Fruit fly (Drosophila melanogaster) whole organism, embryonic: ENCODE results near the gene CG43163.

ENCODE experiments used
- CG11504 ChIP-seq: fragments of 200-800 bp; sonication (Bioruptor generic); optimal IDR thresholded peaks from 3 replicates; lab custom pipeline; 2019; ENCODE audit warnings: missing biosample characterization, mild to moderate bottlenecking, missing genetic modification characterization, moderate library complexity
- CG14050 ChIP-seq: fragments of 200-800 bp; sonication (Bioruptor generic); IDR thresholded peaks from 3 replicates; pipeline ENCODE4 v1.3.6; 2022; ENCODE audit warnings: missing biosample characterization, missing genetic modification characterization
- CG14667 ChIP-seq: fragments of 200-800 bp; sonication (Bioruptor generic); IDR thresholded peaks from 2 replicates; pipeline ENCODE4 v1.3.6; 2022; ENCODE audit warnings: missing biosample characterization, missing genetic modification characterization
- CG15269 ChIP-seq: fragments of 200-800 bp; sonication (Bioruptor generic); optimal IDR thresholded peaks from 2 replicates; lab custom pipeline; 2018; ENCODE audit warnings: missing biosample characterization, mild to moderate bottlenecking, missing genetic modification characterization, moderate library complexity
- CG17802 ChIP-seq: fragments of 200-800 bp; sonication (Bioruptor generic); optimal IDR thresholded peaks from 2 replicates; lab custom pipeline; 2018; ENCODE audit warnings: missing biosample characterization, mild to moderate bottlenecking, missing genetic modification characterization, moderate library complexity
- CG17829 ChIP-seq: fragments of 200-800 bp; optimal IDR thresholded peaks from 2 replicates; lab custom pipeline; 2019; ENCODE audit warnings: missing biosample characterization, mild to moderate bottlenecking, missing genetic modification characterization, moderate library complexity
- CG18476 ChIP-seq: fragments of 200-800 bp; sonication (Bioruptor generic); optimal IDR thresholded peaks from 2 replicates; lab custom pipeline; 2016; ENCODE audit warnings: missing biosample characterization, mild to moderate bottlenecking, missing genetic modification characterization
- CG2712 ChIP-seq: fragments of 200-800 bp; optimal IDR thresholded peaks from 3 replicates; lab custom pipeline; 2019; ENCODE audit warnings: missing biosample characterization, mild to moderate bottlenecking, missing genetic modification characterization, moderate library complexity
- CG3281 ChIP-seq: fragments of 200-800 bp; sonication (Bioruptor generic); optimal IDR thresholded peaks from 3 replicates; lab custom pipeline; 2017; ENCODE audit warnings: missing biosample characterization, mild to moderate bottlenecking, missing genetic modification characterization
- CG3847 ChIP-seq: fragments of 200-800 bp; sonication (Bioruptor generic); IDR thresholded peaks from 2 replicates; pipeline ENCODE4 v1.3.6; 2022; ENCODE audit warnings: missing biosample characterization, missing genetic modification characterization
- CG5245 ChIP-seq: fragments of 200-800 bp; sonication (Bioruptor generic); optimal IDR thresholded peaks from 3 replicates; lab custom pipeline; 2016; ENCODE audit warnings: missing biosample characterization, missing genetic modification characterization
- CG6272 ChIP-seq: fragments of 200-800 bp; sonication (Bioruptor generic); IDR thresholded peaks from 2 replicates; pipeline ENCODE4 v1.3.6; 2022; ENCODE audit warnings: missing biosample characterization, missing genetic modification characterization
- CG7271 ChIP-seq: fragments of 200-800 bp; sonication (Bioruptor generic); optimal IDR thresholded peaks from 2 replicates; lab custom pipeline; 2018; ENCODE audit warnings: missing biosample characterization, mild to moderate bottlenecking, missing genetic modification characterization, moderate library complexity
- CG8924 ChIP-seq: fragments of 200-800 bp; optimal IDR thresholded peaks from 3 replicates; lab custom pipeline; 2019; ENCODE audit warnings: missing biosample characterization, mild to moderate bottlenecking, missing genetic modification characterization, moderate library complexity
- CG9609 ChIP-seq: fragments of 200-800 bp; sonication (Bioruptor generic); optimal IDR thresholded peaks from 3 replicates; lab custom pipeline; 2016; ENCODE audit warnings: missing biosample characterization, missing genetic modification characterization
- CG9932 ChIP-seq: fragments of 200-800 bp; sonication (Bioruptor generic); IDR thresholded peaks from 2 replicates; pipeline ENCODE4 v1.3.6; 2022; ENCODE audit warnings: missing biosample characterization, missing genetic modification characterization
- Chrac-16 ChIP-seq: fragments of 200-800 bp; sonication (Bioruptor generic); optimal IDR thresholded peaks from 3 replicates; lab custom pipeline; 2016; ENCODE audit warnings: missing biosample characterization, missing genetic modification characterization
- D19B ChIP-seq: fragments of 200-800 bp; sonication (Bioruptor generic); optimal IDR thresholded peaks from 2 replicates; lab custom pipeline; 2017; ENCODE audit warnings: missing biosample characterization, mild to moderate bottlenecking, missing genetic modification characterization
- Dip2 ChIP-seq: fragments of 200-800 bp; sonication (Bioruptor generic); IDR thresholded peaks from 2 replicates; pipeline ENCODE4 v1.3.6; 2022; ENCODE audit warnings: missing biosample characterization, missing genetic modification characterization
- Doc2 ChIP-seq: fragments of 200-800 bp; sonication (Bioruptor generic); IDR thresholded peaks from 2 replicates; pipeline ENCODE4 v1.3.6; 2022; ENCODE audit warnings: missing biosample characterization, missing genetic modification characterization
- Drgx ChIP-seq: fragments of 200-800 bp; sonication (Bioruptor generic); IDR thresholded peaks from 2 replicates; pipeline ENCODE4 v1.3.6; 2022; ENCODE audit warnings: missing biosample characterization, missing genetic modification characterization
- Elba2 ChIP-seq: fragments of 200-800 bp; sonication (Bioruptor generic); optimal IDR thresholded peaks from 3 replicates; lab custom pipeline; 2016; ENCODE audit warnings: missing biosample characterization, missing genetic modification characterization
- HLHmδ ChIP-seq: fragments of 200-800 bp; sonication (Bioruptor generic); optimal IDR thresholded peaks from 2 replicates; lab custom pipeline; 2018; ENCODE audit warnings: missing biosample characterization, mild to moderate bottlenecking, missing genetic modification characterization, moderate library complexity
- Hand ChIP-seq: fragments of 200-800 bp; sonication (Bioruptor generic); optimal IDR thresholded peaks from 2 replicates; lab custom pipeline; 2017; ENCODE audit warnings: mild to moderate bottlenecking, missing biosample characterization, missing genetic modification reagents, missing genetic modification characterization
- Hr78 ChIP-seq, 2 experiments: fragments of 200-800 bp in 1 of 2; fragments of >200 bp in 1 of 2; sonication (Bioruptor generic) in 1 of 2; optimal IDR thresholded peaks; 2 replicates each; lab custom pipeline; 2017 to 2019; ENCODE audit warnings: missing biosample characterization in 2 of 2, missing genetic modification characterization in 2 of 2, mild to moderate bottlenecking in 1 of 2, moderate library complexity in 1 of 2
- Lhr ChIP-seq: fragments of 200-800 bp; sonication (Bioruptor generic); optimal IDR thresholded peaks from 3 replicates; lab custom pipeline; 2017; ENCODE audit warnings: mild to moderate bottlenecking, missing biosample characterization, missing genetic modification reagents, missing genetic modification characterization
- MTF-1 ChIP-seq: fragments of 200-800 bp; sonication (Bioruptor generic); optimal IDR thresholded peaks from 2 replicates; lab custom pipeline; 2018; ENCODE audit warnings: missing biosample characterization, mild to moderate bottlenecking, missing genetic modification characterization, borderline replicate concordance
- Nf-YA ChIP-seq: fragments of 200-800 bp; sonication (Bioruptor generic); IDR thresholded peaks from 2 replicates; pipeline ENCODE4 v1.3.6; 2022; ENCODE audit warnings: missing biosample characterization, missing genetic modification characterization
- NfI ChIP-seq: fragments of 200-800 bp; sonication (Bioruptor generic); optimal IDR thresholded peaks from 3 replicates; lab custom pipeline; 2018; ENCODE audit warnings: missing biosample characterization, mild to moderate bottlenecking, missing genetic modification characterization, moderate library complexity
- Oaz ChIP-seq: fragments of 200-800 bp; sonication (Bioruptor generic); IDR thresholded peaks from 2 replicates; pipeline ENCODE4 v1.3.6; 2022; ENCODE audit warnings: missing biosample characterization, missing genetic modification characterization
- Scr ChIP-seq: fragments of 200-800 bp; sonication (Bioruptor generic); IDR thresholded peaks from 2 replicates; pipeline ENCODE4 v1.3.6; 2022; ENCODE audit warnings: missing biosample characterization, missing genetic modification characterization; ENCODE audit not compliant: partially characterized antibody
- Trl ChIP-seq, 3 experiments: fragments of >200 bp in 2 of 3; fragments of 200-800 bp in 1 of 3; sonication (Bioruptor generic) in 1 of 3; optimal IDR thresholded peaks; 2 replicates in 1 of 3; 3 replicates in 2 of 3; lab custom pipeline; 2016 to 2017; ENCODE audit warnings: missing biosample characterization in 1 of 3, missing genetic modification characterization in 1 of 3
- ato ChIP-seq: fragments of 200-800 bp; sonication (Bioruptor generic); IDR thresholded peaks from 2 replicates; pipeline ENCODE4 v1.3.6; 2022; ENCODE audit warnings: missing biosample characterization, missing genetic modification characterization; ENCODE audit not compliant: partially characterized antibody
- bab2 ChIP-seq: fragments of 200-800 bp; sonication (Bioruptor generic); optimal IDR thresholded peaks from 2 replicates; lab custom pipeline; 2016; ENCODE audit warnings: missing biosample characterization, missing genetic modification characterization
- chinmo ChIP-seq: fragments of 200-800 bp; sonication (Bioruptor generic); IDR thresholded peaks from 4 replicates; pipeline ENCODE4 v1.3.6; 2022; ENCODE audit warnings: missing biosample characterization, missing genetic modification characterization; ENCODE audit not compliant: partially characterized antibody
- ci ChIP-seq: fragments of 200-800 bp; sonication (Bioruptor generic); IDR thresholded peaks from 3 replicates; pipeline ENCODE4 v1.3.6; 2022; ENCODE audit warnings: missing biosample characterization, missing genetic modification characterization
- da ChIP-seq: fragments of 200-800 bp; sonication (Bioruptor generic); optimal IDR thresholded peaks from 2 replicates; lab custom pipeline; 2016; ENCODE audit warnings: missing biosample characterization, missing genetic modification characterization
- gt ChIP-seq: fragments of 200-800 bp; sonication (Bioruptor generic); IDR thresholded peaks from 2 replicates; pipeline ENCODE4 v1.3.6; 2022; ENCODE audit warnings: missing biosample characterization, missing genetic modification characterization
- inv ChIP-seq: fragments of 200-800 bp; sonication (Bioruptor generic); IDR thresholded peaks from 2 replicates; pipeline ENCODE4 v1.3.6; 2022; ENCODE audit warnings: missing biosample characterization, missing genetic modification characterization; ENCODE audit not compliant: partially characterized antibody
- lbe ChIP-seq: fragments of 200-800 bp; sonication (Bioruptor generic); optimal IDR thresholded peaks from 2 replicates; lab custom pipeline; 2016; ENCODE audit warnings: missing biosample characterization, mild to moderate bottlenecking, missing genetic modification characterization
- repo ChIP-seq: fragments of 200-800 bp; sonication (Bioruptor generic); optimal IDR thresholded peaks from 2 replicates; lab custom pipeline; 2016; ENCODE audit warnings: missing biosample characterization, missing genetic modification characterization
- scrt ChIP-seq: fragments of 200-800 bp; sonication (Bioruptor generic); optimal IDR thresholded peaks from 2 replicates; lab custom pipeline; 2018; ENCODE audit warnings: missing biosample characterization, mild to moderate bottlenecking, missing genetic modification characterization, moderate library complexity
- seq ChIP-seq: fragments of 200-800 bp; sonication (Bioruptor generic); IDR thresholded peaks from 2 replicates; pipeline ENCODE4 v1.3.6; 2022; ENCODE audit warnings: missing biosample characterization, missing genetic modification characterization
- sima ChIP-seq: fragments of 200-800 bp; sonication (Bioruptor generic); optimal IDR thresholded peaks from 2 replicates; lab custom pipeline; 2016; ENCODE audit warnings: missing biosample characterization, missing genetic modification characterization
- sr ChIP-seq: fragments of 200-800 bp; sonication (Bioruptor generic); IDR thresholded peaks from 3 replicates; pipeline ENCODE4 v1.3.6; 2022; ENCODE audit warnings: missing biosample characterization, missing genetic modification characterization
- tap ChIP-seq: fragments of 200-800 bp; optimal IDR thresholded peaks from 3 replicates; lab custom pipeline; 2019; ENCODE audit warnings: missing biosample characterization, mild to moderate bottlenecking, missing genetic modification characterization, moderate library complexity
- vvl ChIP-seq: fragments of 200-800 bp; sonication (Bioruptor generic); IDR thresholded peaks from 2 replicates; pipeline ENCODE4 v1.3.6; 2022; ENCODE audit warnings: missing biosample characterization, missing genetic modification characterization
- yki ChIP-seq: fragments of >200 bp; optimal IDR thresholded peaks from 3 replicates; lab custom pipeline; 2018

CG43163 gene

dm6 chr3L:8457866-8458766, 48.8 kb downstream of the CG43163 start (continued):
- TF ChIP-seq Hand (peak; percentile 97), Doc2 (GFP tag; lab: Robert Waterston, UW) (peak; percentile 81), CG14667 (GFP tag; lab: Robert Waterston, UW) (peak; percentile 96), CG9609 (GFP tag; lab: Kevin White, UChicago) (peak; percentile 96), CG15269 (tag; lab: Kevin White, UChicago) (peak; percentile 99), CG11504 (tag; lab: Kevin White, UChicago) (peak; percentile 98), CG7271 (tag; lab: Kevin White, UChicago) (peak; percentile 98), gt (peak; percentile 96), chinmo (GFP tag; lab: Robert Waterston, UW) (0 out of 4 replicates have a peak, but pooled peaks have one; percentile 59), Trl (optimal IDR thresholded peaks at IDR 0.05; lab: Kevin White, UChicago) (peak in 1 of 2 experiments; percentile 62), Trl (GFP tag; optimal IDR thresholded peaks at IDR 0.05; lab: Kevin White, UChicago) (peak; percentile 98), inv (GFP tag; lab: Robert Waterston, UW) (no peak), repo (GFP tag; lab: Kevin White, UChicago) (peak; percentile 97), CG18476 (GFP tag; lab: Kevin White, UChicago) (peak; percentile 97), ato (no peak), NfI (GFP tag; lab: Kevin White, UChicago) (peak; percentile 97), sima (GFP tag; lab: Kevin White, UChicago) (peak; percentile 94), CG14050 (GFP tag; lab: Robert Waterston, UW) (peak; percentile 97), Scr (GFP tag; lab: Robert Waterston, UW) (no peak), HLHmδ (GFP tag; lab: Kevin White, UChicago) (peak; percentile 80), Lhr (GFP tag; lab: Kevin White, UChicago) (peak; percentile 97), Hr78 (GFP tag; optimal IDR thresholded peaks at IDR 0.05; lab: Kevin White, UChicago) (peak in 1 of 2 experiments; percentile 92), yki (lab: Kevin White, UChicago) (no peak), Drgx (peak; percentile 97), Elba2 (GFP tag; lab: Kevin White, UChicago) (peak; percentile 71), CG3281 (GFP tag; lab: Kevin White, UChicago) (peak; percentile 97), tap (tag; lab: Kevin White, UChicago) (peak; percentile 99), CG2712 (peak; percentile 99), CG5245 (GFP tag; lab: Kevin White, UChicago) (peak; percentile 98), lbe (GFP tag; lab: Kevin White, UChicago) (peak; percentile 63), CG6272 (GFP tag; lab: Robert Waterston, UW) (peak; percentile 95), scrt (GFP tag; lab: Kevin White, UChicago) (peak; percentile 96), CG9932 (GFP tag; lab: Robert Waterston, UW) (peak; percentile 96), ci (GFP tag; lab: Robert Waterston, UW) (peak; percentile 99), Chrac-16 (GFP tag; lab: Kevin White, UChicago) (peak; percentile 98), Oaz (GFP tag; lab: Robert Waterston, UW) (peak; percentile 95), Nf-YA (GFP tag; lab: Robert Waterston, UW) (peak; percentile 97), MTF-1 (GFP tag; lab: Kevin White, UChicago) (peak; percentile 97), vvl (GFP tag; lab: Robert Waterston, UW) (peak; percentile 99), bab2 (GFP tag; lab: Kevin White, UChicago) (peak; percentile 98), da (peak; percentile 96), CG17802 (peak; percentile 89), sr (GFP tag; lab: Robert Waterston, UW) (peak; percentile 89), CG3847 (peak; percentile 97), D19B (GFP tag; lab: Kevin White, UChicago) (peak; percentile 88), CG8924 (tag; lab: Kevin White, UChicago) (peak; percentile 99), seq (GFP tag; lab: Robert Waterston, UW) (peak; percentile 98), Dip2 (peak; percentile 60; the same call in 1 of the 2 replicates), CG17829 (tag; lab: Kevin White, UChicago) (peak; percentile 99)
